Worm (Caenorhabditis elegans) whole organism, L3 larva: ENCODE measurements around the gene lin-15B.

Source experiments
- ZK546.5 ChIP-seq: sonication (generic microtip); optimal IDR thresholded peaks from 2 replicates; lab custom pipeline; 2017; ENCODE audit warnings: missing biosample characterization, missing genetic modification characterization
- aly-2 ChIP-seq: fragments of 150-350 bp; optimal IDR thresholded peaks from 2 replicates; lab custom pipeline; 2014; ENCODE audit warnings: missing biosample characterization, missing genetic modification characterization
- ceh-82 ChIP-seq: fragments of 150-350 bp; optimal IDR thresholded peaks from 2 replicates; lab custom pipeline; 2014; ENCODE audit warnings: missing biosample characterization, missing genetic modification characterization
- ceh-9 ChIP-seq: sonication (generic microtip); optimal IDR thresholded peaks from 2 replicates; lab custom pipeline; 2018; ENCODE audit warnings: missing biosample characterization, missing genetic modification characterization
- egl-5 ChIP-seq: fragments of 150-350 bp; optimal IDR thresholded peaks from 2 replicates; lab custom pipeline; 2017; ENCODE audit warnings: missing biosample characterization, missing genetic modification reagents, missing genetic modification characterization, inconsistent platforms
- fkh-10 ChIP-seq: sonication (generic microtip); optimal IDR thresholded peaks from 2 replicates; lab custom pipeline; 2017; ENCODE audit warnings: missing biosample characterization, missing genetic modification reagents, missing genetic modification characterization
- fkh-2 ChIP-seq: fragments of 150-350 bp; optimal IDR thresholded peaks from 2 replicates; lab custom pipeline; 2014; ENCODE audit warnings: missing biosample characterization, missing genetic modification reagents, missing genetic modification characterization
- nhr-11 ChIP-seq: fragments of 150-350 bp; optimal IDR thresholded peaks from 2 replicates; lab custom pipeline; 2014; ENCODE audit warnings: missing biosample characterization, missing genetic modification characterization
- nhr-23 ChIP-seq: fragments of 150-350 bp; optimal IDR thresholded peaks from 2 replicates; lab custom pipeline; 2014; ENCODE audit warnings: missing biosample characterization, missing genetic modification reagents, missing genetic modification characterization
- nhr-237 ChIP-seq: fragments of 150-350 bp; optimal IDR thresholded peaks from 2 replicates; lab custom pipeline; 2014; ENCODE audit warnings: missing biosample characterization, missing genetic modification characterization
- ztf-11 ChIP-seq: fragments of 150-350 bp; optimal IDR thresholded peaks from 2 replicates; lab custom pipeline; 2014; ENCODE audit warnings: missing biosample characterization, missing genetic modification characterization

DNA sequence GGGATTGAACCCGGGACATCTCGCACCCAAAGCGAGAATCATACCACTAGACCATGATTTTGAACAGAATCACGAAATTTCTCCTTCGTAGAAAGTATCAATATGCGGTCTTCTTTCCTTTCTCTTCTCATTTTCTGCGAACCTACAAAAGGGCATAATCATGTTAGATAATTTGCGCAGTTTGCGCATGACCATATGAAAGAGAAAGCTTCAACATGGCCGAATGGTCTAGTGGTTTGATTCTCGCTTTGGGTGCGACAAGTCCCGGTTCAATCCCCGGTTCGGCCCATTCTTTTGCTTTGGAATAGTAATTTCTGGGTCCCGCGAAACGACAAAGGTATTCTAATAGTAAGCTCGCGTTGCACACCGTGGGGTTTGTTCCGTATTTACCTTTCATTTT is 21.9 kb downstream of the lin-15B start:
- TF ChIP-seq fkh-2 (tag; lab: Kevin White, UChicago), result no peak
- TF ChIP-seq nhr-237, result no peak
- TF ChIP-seq ceh-82 (tag; lab: Kevin White, UChicago), result no peak
- no peak for TF ChIP-seq nhr-11
- TF ChIP-seq nhr-23 (tag; lab: Kevin White, UChicago), result no peak
- TF ChIP-seq ZK546.5, result no peak
- TF ChIP-seq fkh-10 (GFP tag; lab: Kevin White, UChicago), result no peak
- TF ChIP-seq aly-2 (tag; lab: Kevin White, UChicago), result no peak
- no peak for TF ChIP-seq ztf-11 (tag; lab: Kevin White, UChicago)
- no peak for TF ChIP-seq egl-5
- no peak for TF ChIP-seq ceh-9 (tag; lab: Kevin White, UChicago)
